Fruit fly (Drosophila melanogaster): Measurements from ENCODE around the gene SdicA.
"Not testable (repeated sequence)": the region's sequence is repeated elsewhere in the genome, so short reads cannot be mapped to it uniquely, and the experiment has no call there.

The SdicA gene

DNA sequence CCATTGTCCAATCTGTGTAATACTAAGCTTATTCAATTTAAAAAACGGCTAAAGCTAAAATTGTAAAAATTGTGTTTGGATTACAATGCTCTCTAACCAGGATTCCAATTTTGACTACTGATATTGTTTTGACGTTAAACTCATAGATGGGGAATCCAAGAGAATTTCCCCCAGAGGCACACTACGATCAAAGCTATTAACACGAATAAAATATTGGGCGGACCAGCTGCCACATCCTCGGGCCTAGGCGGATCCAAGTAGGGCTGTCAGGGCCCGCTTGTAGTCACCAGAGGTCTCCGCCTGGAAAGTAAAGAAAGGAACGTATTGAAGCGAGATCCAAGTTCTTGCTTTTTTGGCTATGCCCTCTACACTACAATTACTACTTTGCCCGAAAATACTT lies at the start of gene SdicA:
TSS of gene SdicA (minus strand) at position 101 of the 400 bp plus-strand sequence.
- not testable (repeated sequence) for TF ChIP-seq esn, acj6, Lpt (GFP tag; optimal IDR thresholded peaks at IDR 0.05)

DNA sequence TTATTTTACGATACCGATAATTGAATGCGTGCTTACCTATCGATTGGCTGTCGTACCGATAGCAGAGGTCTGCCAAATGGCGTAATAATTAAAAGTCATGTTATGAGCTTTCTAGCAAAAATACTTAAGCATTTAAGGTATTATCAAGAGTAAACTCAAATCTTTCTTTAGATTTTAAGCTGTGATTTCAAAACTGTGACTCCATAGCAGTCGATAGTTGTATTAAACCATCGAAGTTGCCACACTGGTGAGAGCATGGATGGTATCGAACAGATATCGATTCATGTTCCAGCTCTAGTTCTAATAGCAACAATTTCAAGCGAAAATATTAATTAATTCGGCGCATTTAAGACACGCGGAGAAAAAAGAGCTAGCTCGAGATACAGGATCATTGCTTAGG lies 49.3 kb upstream of the SdicA start, which contains the start of the genes CG17068 and Rab10:
TSS of gene CG17068 (minus strand) at position 25 of the 400 bp plus-strand sequence.
TSS of gene Rab10 (plus strand) at position 270 of the 400 bp plus-strand sequence.
- TF ChIP-seq pdm3 (GFP tag; optimal IDR thresholded peaks at IDR 0.05) = no peak
- TF ChIP-seq Met (GFP tag; optimal IDR thresholded peaks at IDR 0.05) = peak; percentile 4
- TF ChIP-seq esn (GFP tag; optimal IDR thresholded peaks at IDR 0.05) = peak; percentile 13
- TF ChIP-seq CG7368 (GFP tag; optimal IDR thresholded peaks at IDR 0.05) = no peak
- no peak for TF ChIP-seq dac (GFP tag; optimal IDR thresholded peaks at IDR 0.05)
- TF ChIP-seq CG8119 (GFP tag; IDR thresholded peaks at IDR 0.05) = no peak
- TF ChIP-seq CG3032 (tag; optimal IDR thresholded peaks at IDR 0.05) = peak; percentile 28
- TF ChIP-seq CG6792 (GFP tag; optimal IDR thresholded peaks at IDR 0.05) = no peak
- TF ChIP-seq fd59A (GFP tag; optimal IDR thresholded peaks at IDR 0.05) = no peak
- TF ChIP-seq Lpt (GFP tag; optimal IDR thresholded peaks at IDR 0.05) = no peak
- no peak for TF ChIP-seq OdsH (GFP tag; optimal IDR thresholded peaks at IDR 0.05)
- TF ChIP-seq Eip78C (GFP tag) = peak; percentile 58
- TF ChIP-seq Hr39 (GFP tag; optimal IDR thresholded peaks at IDR 0.05) = peak; percentile 10
- TF ChIP-seq achi (GFP tag; optimal IDR thresholded peaks at IDR 0.05) = peak; percentile 4

dm6 chrX:20247710-20248109 lies 46.0 kb upstream of the SdicA start:
- peak; percentile 26 for TF ChIP-seq Sox14 (GFP tag; optimal IDR thresholded peaks at IDR 0.05)
- TF ChIP-seq CG1621 (tag; optimal IDR thresholded peaks at IDR 0.05) = no peak
- TF ChIP-seq CG11902 (GFP tag; optimal IDR thresholded peaks at IDR 0.05) = peak; percentile 4
- no peak for TF ChIP-seq vri (GFP tag; optimal IDR thresholded peaks at IDR 0.05)
- TF ChIP-seq salr (GFP tag; optimal IDR thresholded peaks at IDR 0.05) = no peak
- TF ChIP-seq Lpt (GFP tag; optimal IDR thresholded peaks at IDR 0.05) = no peak
- no peak for TF ChIP-seq CG6276 (GFP tag; optimal IDR thresholded peaks at IDR 0.05)
- 0 out of 2 replicates have a peak, but pooled peaks have one; percentile 28 for TF ChIP-seq CG15336 (GFP tag; IDR thresholded peaks at IDR 0.05)
- no peak for TF ChIP-seq Smox (GFP tag; optimal IDR thresholded peaks at IDR 0.05)
- no peak for TF ChIP-seq svp (GFP tag)
- no peak for TF ChIP-seq CG16779 (tag; optimal IDR thresholded peaks at IDR 0.05)
- no peak for TF ChIP-seq ss (GFP tag; optimal IDR thresholded peaks at IDR 0.05)
- no peak for TF ChIP-seq CG11294 (GFP tag; IDR thresholded peaks at IDR 0.05)
- peak; percentile 28 for TF ChIP-seq CG32006 (GFP tag; optimal IDR thresholded peaks at IDR 0.05)
- TF ChIP-seq eg (GFP tag; IDR thresholded peaks at IDR 0.05) = peak; percentile 59; the same call in 2 of the 3 replicates
- TF ChIP-seq esn (GFP tag; optimal IDR thresholded peaks at IDR 0.05) = peak; percentile 20
- peak; percentile 31 for TF ChIP-seq CG6792 (GFP tag; optimal IDR thresholded peaks at IDR 0.05)
- TF ChIP-seq Eip78C (GFP tag) = peak; percentile 43
- peak; percentile 30 for TF ChIP-seq Hr39 (GFP tag; optimal IDR thresholded peaks at IDR 0.05)
- peak; percentile 20 for TF ChIP-seq Hr4 (GFP tag; optimal IDR thresholded peaks at IDR 0.05)
- no peak for TF ChIP-seq CG34406 (GFP tag; optimal IDR thresholded peaks at IDR 0.05)
- TF ChIP-seq CG3919 (GFP tag; optimal IDR thresholded peaks at IDR 0.05) = peak; percentile 55
- peak; percentile 32 for TF ChIP-seq achi (GFP tag; optimal IDR thresholded peaks at IDR 0.05)
- no peak for TF ChIP-seq Blimp-1 (GFP tag; optimal IDR thresholded peaks at IDR 0.05)
- no peak for TF ChIP-seq net (GFP tag; optimal IDR thresholded peaks at IDR 0.05)
- TF ChIP-seq Eip75B (GFP tag; optimal IDR thresholded peaks at IDR 0.05) = peak; percentile 11
- TF ChIP-seq CG6808 (GFP tag; optimal IDR thresholded peaks at IDR 0.05) = no peak
- TF ChIP-seq lz (GFP tag; optimal IDR thresholded peaks at IDR 0.05) = peak; percentile 28
- TF ChIP-seq acj6 (GFP tag; optimal IDR thresholded peaks at IDR 0.05) = peak; percentile 31
- no peak for TF ChIP-seq dac (GFP tag; optimal IDR thresholded peaks at IDR 0.05)
- peak; percentile 50; the same call in 1 of the 3 replicates for TF ChIP-seq CG8119 (GFP tag; IDR thresholded peaks at IDR 0.05)
- TF ChIP-seq OdsH (GFP tag; optimal IDR thresholded peaks at IDR 0.05) = peak; percentile 41
- no peak for TF ChIP-seq Ets96B (tag; optimal IDR thresholded peaks at IDR 0.05)
- TF ChIP-seq CG6854 (GFP tag; optimal IDR thresholded peaks at IDR 0.05) = no peak
- no peak for TF ChIP-seq fkh (GFP tag; optimal IDR thresholded peaks at IDR 0.05)
- TF ChIP-seq Met (GFP tag; optimal IDR thresholded peaks at IDR 0.05) = no peak
- TF ChIP-seq CG6163 (GFP tag; IDR thresholded peaks at IDR 0.05) = peak; percentile 69
- no peak for TF ChIP-seq CG4318 (GFP tag; optimal IDR thresholded peaks at IDR 0.05)
- no peak for TF ChIP-seq CG9139 (GFP tag; optimal IDR thresholded peaks at IDR 0.05)
- TF ChIP-seq CG3032 (tag; optimal IDR thresholded peaks at IDR 0.05) = peak; percentile 27
- peak; percentile 25 for TF ChIP-seq CG10631 (GFP tag; optimal IDR thresholded peaks at IDR 0.05)
- TF ChIP-seq CG11762 (GFP tag; optimal IDR thresholded peaks at IDR 0.05; ENCODE audit: insufficient read depth) = no peak

Measured in whole organism, prepupa.